Worm (Caenorhabditis elegans) whole organism, young adult: ENCODE measurements around the gene dao-2.

ENCODE experiments used
- B0019.2 ChIP-seq: fragments of 200-800 bp; sonication (Bioruptor generic); conservative IDR thresholded peaks from 2 replicates; pipeline ENCODE4 v1.3.6; 2022; ENCODE audit warnings: missing genetic modification reagents, missing genetic modification characterization, missing compliant biosample characterization
- B0336.3 ChIP-seq: fragments of 200-800 bp; sonication (Bioruptor generic); IDR thresholded peaks from 2 replicates; pipeline ENCODE4 v1.3.6; 2022; ENCODE audit warnings: missing genetic modification characterization, missing compliant biosample characterization
- C17E4.6 ChIP-seq: fragments of 200-800 bp; sonication (Bioruptor generic); IDR thresholded peaks from 2 replicates; pipeline ENCODE4 v1.3.6; 2022; ENCODE audit warnings: missing genetic modification reagents, missing genetic modification characterization, missing compliant biosample characterization
- F22D6.2 ChIP-seq: sonication (generic microtip); optimal IDR thresholded peaks from 2 replicates; lab custom pipeline; 2016; ENCODE audit warnings: mild to moderate bottlenecking, missing genetic modification characterization, missing compliant biosample characterization
- ZK185.1 ChIP-seq: sonication (generic microtip); optimal IDR thresholded peaks from 2 replicates; lab custom pipeline; 2016; ENCODE audit warnings: mild to moderate bottlenecking, missing genetic modification characterization, missing compliant biosample characterization; ENCODE audit not compliant: poor library complexity, severe bottlenecking
- attf-3 ChIP-seq: fragments of 200-800 bp; sonication (Bioruptor generic); conservative IDR thresholded peaks from 2 replicates; pipeline ENCODE4 v1.3.6; 2022; ENCODE audit warnings: missing genetic modification reagents, missing genetic modification characterization, missing compliant biosample characterization
- attf-6 ChIP-seq: fragments of 200-800 bp; sonication (Bioruptor generic); IDR thresholded peaks from 2 replicates; pipeline ENCODE4 v1.3.6; 2022; ENCODE audit warnings: missing genetic modification reagents, missing genetic modification characterization, missing compliant biosample characterization
- ceh-27 ChIP-seq: fragments of 200-800 bp; sonication (Bioruptor generic); optimal IDR thresholded peaks from 2 replicates; lab custom pipeline; 2018; ENCODE audit warnings: mild to moderate bottlenecking, missing genetic modification characterization, moderate library complexity, missing compliant biosample characterization
- dpl-1 ChIP-seq: fragments of 150-350 bp; optimal IDR thresholded peaks from 2 replicates; lab custom pipeline; 2014; ENCODE audit warnings: missing biosample characterization, missing genetic modification reagents, missing genetic modification characterization
- egrh-3 ChIP-seq: fragments of 200-800 bp; sonication (Bioruptor generic); IDR thresholded peaks from 2 replicates; pipeline ENCODE4 v1.3.6; 2022; ENCODE audit warnings: missing genetic modification reagents, missing genetic modification characterization, missing compliant biosample characterization
- gei-17 ChIP-seq: fragments of 200-800 bp; sonication (Bioruptor generic); optimal IDR thresholded peaks from 2 replicates; lab custom pipeline; 2018; ENCODE audit warnings: mild to moderate bottlenecking, missing genetic modification characterization, missing compliant biosample characterization
- hmg-20 ChIP-seq: fragments of 200-800 bp; sonication (Bioruptor generic); IDR thresholded peaks from 2 replicates; pipeline ENCODE4 v1.3.6; 2022; ENCODE audit warnings: missing genetic modification reagents, missing genetic modification characterization, missing compliant biosample characterization
- let-607 ChIP-seq, 2 experiments: fragments of 200-800 bp in 1 of 2; sonication (Bioruptor generic) in 1 of 2; sonication (generic microtip) in 1 of 2; optimal IDR thresholded peaks; 2 replicates each; lab custom pipeline; 2016 to 2018; ENCODE audit warnings: mild to moderate bottlenecking in 2 of 2, missing compliant biosample characterization in 2 of 2, missing genetic modification characterization in 2 of 2, moderate library complexity in 2 of 2, missing genotype in 1 of 2
- lin-35 ChIP-seq, 3 experiments: fragments of 150-350 bp in 2 of 3; sonication (generic microtip) in 1 of 3; optimal IDR thresholded peaks; 2 replicates each; lab custom pipeline; 2014 to 2018; ENCODE audit warnings: missing biosample characterization in 3 of 3, missing genetic modification characterization in 3 of 3, missing genetic modification reagents in 3 of 3
- lir-1 ChIP-seq: fragments of 200-800 bp; sonication (Bioruptor generic); conservative IDR thresholded peaks from 2 replicates; pipeline ENCODE4 v1.3.6; 2022; ENCODE audit warnings: missing genetic modification reagents, missing genetic modification characterization, missing compliant biosample characterization
- madf-6 ChIP-seq: fragments of 200-800 bp; sonication (Bioruptor generic); IDR thresholded peaks from 2 replicates; pipeline ENCODE4 v1.3.6; 2022; ENCODE audit warnings: missing genetic modification reagents, missing genetic modification characterization, missing compliant biosample characterization
- mcd-1 ChIP-seq: fragments of 200-800 bp; sonication (Bioruptor generic); IDR thresholded peaks from 2 replicates; pipeline ENCODE4 v1.3.6; 2022; ENCODE audit warnings: missing genetic modification reagents, missing genetic modification characterization, missing compliant biosample characterization
- nhr-27 ChIP-seq: fragments of 200-800 bp; sonication (Bioruptor generic); optimal IDR thresholded peaks from 2 replicates; lab custom pipeline; 2018; ENCODE audit warnings: mild to moderate bottlenecking, missing genetic modification characterization, moderate library complexity, missing compliant biosample characterization
- nhr-80 ChIP-seq: sonication (generic microtip); optimal IDR thresholded peaks from 2 replicates; lab custom pipeline; 2016; ENCODE audit warnings: missing genetic modification characterization, missing compliant biosample characterization
- sdz-38 ChIP-seq: sonication (generic microtip); optimal IDR thresholded peaks from 2 replicates; lab custom pipeline; 2016; ENCODE audit warnings: missing genotype, missing genetic modification characterization, missing compliant biosample characterization
- snpc-1.1 ChIP-seq: sonication (generic microtip); optimal IDR thresholded peaks from 2 replicates; lab custom pipeline; 2017; ENCODE audit warnings: missing genetic modification characterization, mild to moderate bottlenecking, missing compliant biosample characterization, antibody characterized with exemption, moderate library complexity, missing genotype, missing genetic modification reagents; ENCODE audit not compliant: insufficient read depth
- tbp1 ChIP-seq: fragments of 200-800 bp; sonication (Bioruptor generic); optimal IDR thresholded peaks from 2 replicates; lab custom pipeline; 2018; ENCODE audit warnings: mild to moderate bottlenecking, missing genetic modification characterization, missing compliant biosample characterization
- ztf-22 ChIP-seq: fragments of 200-800 bp; sonication (Bioruptor generic); optimal IDR thresholded peaks from 2 replicates; lab custom pipeline; 2018; ENCODE audit warnings: mild to moderate bottlenecking, missing genetic modification characterization, moderate library complexity, missing compliant biosample characterization
- ztf-26 ChIP-seq: sonication (generic microtip); optimal IDR thresholded peaks from 2 replicates; lab custom pipeline; 2017; ENCODE audit warnings: missing genetic modification characterization, missing compliant biosample characterization
- ztf-28 ChIP-seq: fragments of 200-800 bp; sonication (Bioruptor generic); IDR thresholded peaks from 2 replicates; pipeline ENCODE4 v1.3.6; 2022; ENCODE audit warnings: missing genetic modification reagents, missing genetic modification characterization, missing compliant biosample characterization

The dao-2 gene

DNA sequence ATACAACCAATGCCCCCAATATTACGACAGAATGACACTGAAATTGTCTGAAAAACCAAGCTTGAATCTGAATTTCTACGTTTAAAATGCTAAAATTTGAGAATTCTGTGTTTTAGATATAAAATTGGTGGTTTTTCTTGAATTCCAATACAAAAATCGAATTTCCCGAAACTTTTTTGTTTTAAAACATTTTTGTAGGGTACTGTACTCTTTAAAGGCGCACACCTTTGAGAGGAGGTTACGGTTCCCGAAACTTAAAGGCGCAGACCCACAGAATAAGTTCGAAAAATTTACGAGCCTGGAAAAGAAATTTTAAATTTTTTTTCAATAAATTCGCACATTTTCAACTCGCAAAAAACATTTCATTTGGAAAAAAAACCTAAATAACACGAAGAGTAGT, 41.9 kb downstream of the dao-2 start (continued):
- TF ChIP-seq tbp1 = peak; percentile 33
- TF ChIP-seq attf-3 (GFP tag; lab: Robert Waterston, UW) = no peak
- peak; percentile 42 for TF ChIP-seq dpl-1 (GFP tag; lab: Kevin White, UChicago)
- no peak for TF ChIP-seq ZK185.1 (tag; lab: Kevin White, UChicago)
- TF ChIP-seq ztf-28 (GFP tag; lab: Robert Waterston, UW) = no peak
- no peak for TF ChIP-seq nhr-27 (tag; lab: Kevin White, UChicago)
- no peak for TF ChIP-seq lir-1 (GFP tag; lab: Robert Waterston, UW)
- no peak for TF ChIP-seq attf-6 (GFP tag; lab: Robert Waterston, UW)

DNA sequence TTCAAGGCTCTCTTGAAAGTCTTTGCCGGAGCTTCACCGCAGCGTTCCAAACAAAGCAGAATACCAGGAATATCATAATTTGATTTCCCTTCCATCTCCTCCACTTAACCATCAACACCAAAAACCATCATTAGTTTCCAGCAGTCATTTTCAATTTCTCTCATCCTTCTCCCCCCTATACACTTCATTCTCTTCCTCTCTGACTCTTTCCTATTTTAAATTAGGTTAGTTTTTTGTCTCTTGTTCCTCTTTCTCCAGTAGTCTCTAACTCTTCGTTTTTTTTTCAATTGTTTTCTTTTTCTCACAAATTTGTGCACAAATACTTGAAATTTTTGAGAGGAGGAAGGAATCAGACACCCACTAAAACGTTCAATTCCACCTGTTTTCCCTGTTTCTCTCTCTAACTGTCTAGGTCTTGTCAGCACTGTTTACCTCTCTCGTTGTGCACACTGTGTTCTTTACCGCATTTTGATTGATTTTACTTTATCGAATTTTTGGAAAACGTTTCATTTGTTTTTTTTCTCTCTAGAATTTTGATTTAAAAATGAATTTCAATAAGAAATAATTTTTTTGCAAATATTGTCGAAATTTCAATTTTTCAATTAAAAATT, 44.0 kb downstream of the dao-2 start:
- peak; percentile 50 for TF ChIP-seq nhr-80 (tag; lab: Kevin White, UChicago)
- TF ChIP-seq ztf-26 = no peak
- peak; percentile 31 for TF ChIP-seq ceh-27
- TF ChIP-seq, all 124 proteins: peak for 2

DNA sequence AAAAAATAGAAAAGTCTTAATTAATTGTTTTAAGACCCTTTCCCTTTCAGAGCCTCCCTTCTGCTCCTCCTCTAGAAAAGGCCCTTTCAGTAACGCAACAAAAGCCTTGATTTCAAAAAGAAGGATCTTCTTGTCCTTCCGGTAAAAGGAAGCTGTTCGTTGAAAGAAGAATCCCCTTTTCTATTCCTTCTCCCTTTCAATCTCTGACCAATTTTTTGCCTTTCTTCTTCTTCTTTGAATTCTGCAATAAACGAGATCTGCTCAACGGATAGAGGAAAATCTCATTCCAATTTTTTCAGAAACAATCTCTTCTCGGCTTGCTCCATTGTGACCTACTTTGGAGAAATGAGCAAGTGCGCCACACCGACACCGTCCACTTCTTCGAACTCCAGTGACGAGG, 45.3 kb downstream of the dao-2 start, which contains the start of gene F35D11.3:
Gene F35D11.3 (plus strand): TSS at position 300 of the 400 bp plus-strand sequence.
- TF ChIP-seq sdz-38 (tag; lab: Kevin White, UChicago) (no peak), mcd-1 (GFP tag; lab: Robert Waterston, UW) (no peak), C17E4.6 (GFP tag; lab: Robert Waterston, UW) (no peak), B0019.2 (GFP tag; lab: Robert Waterston, UW) (no peak), gei-17 (GFP tag; lab: Kevin White, UChicago) (no peak), ceh-27 (no peak), lin-35 (GFP tag; optimal IDR thresholded peaks at IDR 0.05; lab: Kevin White, UChicago) (no peak)

DNA sequence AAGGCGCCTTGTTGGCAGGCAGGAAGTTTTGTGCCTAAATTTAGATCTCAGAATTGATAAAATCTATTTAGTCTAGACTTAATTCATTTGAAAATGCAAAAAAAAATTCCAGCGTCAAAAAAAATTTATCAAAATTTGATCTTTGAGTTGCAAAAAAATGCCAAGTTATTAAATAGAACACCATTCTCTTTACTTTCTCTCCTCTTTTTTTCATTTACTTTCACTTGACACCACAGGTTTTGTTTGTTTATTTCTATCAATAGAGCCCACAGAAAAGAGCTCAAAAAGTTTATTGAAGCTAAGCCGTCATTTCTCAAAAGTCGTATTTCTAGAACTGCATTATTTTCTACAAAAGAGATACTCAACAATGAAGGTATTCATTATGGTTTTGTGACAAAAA, 49.9 kb downstream of the dao-2 start, which contains the start of gene pqn-35:
Gene pqn-35 (plus strand): TSS at position 301 of the 400 bp plus-strand sequence.
- TF ChIP-seq madf-6 (GFP tag; lab: Robert Waterston, UW) (no peak), hmg-20 (GFP tag; lab: Robert Waterston, UW) (no peak), B0336.3 (GFP tag; lab: Robert Waterston, UW) (no peak), egrh-3 (GFP tag; lab: Robert Waterston, UW) (no peak), let-607 (tag; optimal IDR thresholded peaks at IDR 0.05; lab: Kevin White, UChicago) (no peak), snpc-1.1 (tag; lab: Kevin White, UChicago) (no peak), F22D6.2 (tag; lab: Kevin White, UChicago) (no peak), ztf-22 (GFP tag; lab: Kevin White, UChicago) (no peak)
